Worm (Caenorhabditis elegans) whole organism, L4 larva: ENCODE data around the gene tag-77.

Source experiments
- F37D6.2 ChIP-seq: sonication (generic microtip); optimal IDR thresholded peaks from 2 replicates; lab custom pipeline; 2016; ENCODE audit warnings: mild to moderate bottlenecking, missing genetic modification characterization, missing compliant biosample characterization
- F49E8.2 ChIP-seq: sonication (generic microtip); optimal IDR thresholded peaks from 2 replicates; lab custom pipeline; 2016; ENCODE audit warnings: missing compliant biosample characterization, mild to moderate bottlenecking, missing genetic modification characterization, borderline replicate concordance
- R02D3.7 ChIP-seq: fragments of 150-350 bp; sonication (generic microtip); optimal IDR thresholded peaks from 3 replicates; lab custom pipeline; 2014; ENCODE audit warnings: missing biosample characterization, missing genetic modification characterization
- T20F7.1 ChIP-seq: fragments of 200-800 bp; sonication (Bioruptor generic); optimal IDR thresholded peaks from 2 replicates; lab custom pipeline; 2018; ENCODE audit warnings: mild to moderate bottlenecking, missing genetic modification characterization, missing compliant biosample characterization
- ZK337.2 ChIP-seq: fragments of 200-800 bp; sonication (Bioruptor generic); IDR thresholded peaks from 2 replicates; pipeline ENCODE4 v1.3.6; 2022; ENCODE audit warnings: missing genetic modification reagents, missing genetic modification characterization, missing compliant biosample characterization
- ZK546.5 ChIP-seq, 2 experiments: sonication (generic microtip); optimal IDR thresholded peaks; 2 replicates each; lab custom pipeline; 2017; ENCODE audit warnings: missing biosample characterization in 2 of 2, missing genetic modification characterization in 2 of 2
- arid-1 ChIP-seq: fragments of 200-800 bp; sonication (Bioruptor generic); conservative IDR thresholded peaks from 2 replicates; pipeline ENCODE4 v1.3.6; 2022; ENCODE audit warnings: missing genetic modification reagents, missing genetic modification characterization, missing compliant biosample characterization
- attf-4 ChIP-seq: sonication (generic microtip); optimal IDR thresholded peaks from 3 replicates; lab custom pipeline; 2017; ENCODE audit warnings: missing biosample characterization, missing genetic modification characterization
- ceh-20 ChIP-seq: fragments of 200-800 bp; sonication (Bioruptor generic); IDR thresholded peaks from 2 replicates; pipeline ENCODE4 v1.3.6; 2022; ENCODE audit warnings: missing genetic modification reagents, missing genetic modification characterization, missing compliant biosample characterization
- ceh-28 ChIP-seq: fragments of 150-350 bp; optimal IDR thresholded peaks from 2 replicates; lab custom pipeline; 2014; ENCODE audit warnings: missing biosample characterization, missing genetic modification reagents, missing genetic modification characterization
- ceh-32 ChIP-seq: sonication (generic microtip); optimal IDR thresholded peaks from 2 replicates; lab custom pipeline; 2016; ENCODE audit warnings: mild to moderate bottlenecking, missing genetic modification characterization, missing compliant biosample characterization; ENCODE audit not compliant: poor library complexity
- ceh-44 ChIP-seq: fragments of 200-800 bp; sonication (Bioruptor generic); IDR thresholded peaks from 2 replicates; pipeline ENCODE4 v1.3.6; 2022; ENCODE audit warnings: missing genetic modification reagents, missing genetic modification characterization, missing compliant biosample characterization
- ceh-62 ChIP-seq: sonication (generic microtip); optimal IDR thresholded peaks from 2 replicates; lab custom pipeline; 2017; ENCODE audit warnings: missing biosample characterization, missing genetic modification characterization
- cey-2 ChIP-seq: sonication (generic microtip); optimal IDR thresholded peaks from 3 replicates; lab custom pipeline; 2017; ENCODE audit warnings: missing genetic modification characterization, mild to moderate bottlenecking, missing compliant biosample characterization, antibody characterized with exemption, borderline replicate concordance; ENCODE audit not compliant: insufficient read depth
- ctbp-1 ChIP-seq: fragments of 200-800 bp; sonication (Bioruptor generic); IDR thresholded peaks from 2 replicates; pipeline ENCODE4 v1.3.6; 2022; ENCODE audit warnings: missing genetic modification reagents, missing genetic modification characterization, missing compliant biosample characterization
- daf-12 ChIP-seq: fragments of 150-350 bp; optimal IDR thresholded peaks from 2 replicates; lab custom pipeline; 2014; ENCODE audit warnings: missing biosample characterization, missing genetic modification reagents, missing genetic modification characterization
- daf-16 ChIP-seq, 3 experiments: sonication (generic microtip); optimal IDR thresholded peaks; 2 replicates each; lab custom pipeline; 2016 to 2017; ENCODE audit warnings: missing genetic modification characterization in 3 of 3, missing genetic modification reagents in 3 of 3, mild to moderate bottlenecking in 2 of 3, missing compliant biosample characterization in 2 of 3, missing biosample characterization in 1 of 3, moderate library complexity in 1 of 3
- daf-8 ChIP-seq: fragments of 200-800 bp; sonication (Bioruptor generic); IDR thresholded peaks from 2 replicates; pipeline ENCODE4 v1.3.6; 2022; ENCODE audit warnings: missing genetic modification characterization, missing compliant biosample characterization
- dmd-6 ChIP-seq: fragments of 200-800 bp; sonication (Bioruptor generic); IDR thresholded peaks from 2 replicates; pipeline ENCODE4 v1.3.6; 2022; ENCODE audit warnings: missing genetic modification reagents, missing genetic modification characterization, missing compliant biosample characterization
- dmd-8 ChIP-seq: fragments of 200-800 bp; sonication (Bioruptor generic); IDR thresholded peaks from 2 replicates; pipeline ENCODE4 v1.3.6; 2022; ENCODE audit warnings: missing genetic modification characterization, missing compliant biosample characterization
- duxl-1 ChIP-seq: sonication (generic microtip); optimal IDR thresholded peaks from 2 replicates; lab custom pipeline; 2016; ENCODE audit warnings: mild to moderate bottlenecking, missing genetic modification characterization, moderate library complexity, missing compliant biosample characterization; ENCODE audit not compliant: poor library complexity
- dve-1 ChIP-seq: sonication (generic microtip); optimal IDR thresholded peaks from 2 replicates; lab custom pipeline; 2017; ENCODE audit warnings: antibody characterized with exemption, mild to moderate bottlenecking, missing genetic modification characterization, missing compliant biosample characterization; ENCODE audit not compliant: insufficient read depth
- fos-1 ChIP-seq: fragments of 150-350 bp; optimal IDR thresholded peaks from 2 replicates; lab custom pipeline; 2014; ENCODE audit warnings: missing biosample characterization, missing genetic modification characterization
- hlh-11 ChIP-seq: fragments of 200-800 bp; sonication (Bioruptor generic); optimal IDR thresholded peaks from 2 replicates; lab custom pipeline; 2018; ENCODE audit warnings: mild to moderate bottlenecking, missing genetic modification characterization, missing compliant biosample characterization
- hlh-30 ChIP-seq: sonication (generic microtip); optimal IDR thresholded peaks from 2 replicates; lab custom pipeline; 2017; ENCODE audit warnings: antibody characterized with exemption, mild to moderate bottlenecking, missing genetic modification characterization, missing compliant biosample characterization; ENCODE audit not compliant: insufficient read depth
- lim-7 ChIP-seq: fragments of 200-800 bp; sonication (Bioruptor generic); IDR thresholded peaks from 2 replicates; pipeline ENCODE4 v1.3.6; 2022; ENCODE audit warnings: missing genetic modification characterization, missing compliant biosample characterization
- lin-13 ChIP-seq: fragments of 150-350 bp; optimal IDR thresholded peaks from 2 replicates; lab custom pipeline; 2014; ENCODE audit warnings: missing biosample characterization, missing genetic modification reagents, missing genetic modification characterization
- lin-15B ChIP-seq: fragments of 150-350 bp; sonication (generic microtip); optimal IDR thresholded peaks from 3 replicates; lab custom pipeline; 2014; ENCODE audit warnings: missing biosample characterization, missing genetic modification characterization
- lin-29 ChIP-seq: fragments of 200-800 bp; sonication (Bioruptor generic); IDR thresholded peaks from 2 replicates; pipeline ENCODE4 v1.3.6; 2022; ENCODE audit warnings: missing genetic modification reagents, missing genetic modification characterization, missing compliant biosample characterization
- lin-38 ChIP-seq: fragments of 200-800 bp; sonication (Bioruptor generic); IDR thresholded peaks from 2 replicates; pipeline ENCODE4 v1.3.6; 2022; ENCODE audit warnings: missing genetic modification reagents, missing genetic modification characterization, missing compliant biosample characterization
- madf-9 ChIP-seq: fragments of 200-800 bp; sonication (Bioruptor generic); conservative IDR thresholded peaks from 2 replicates; pipeline ENCODE4 v1.3.6; 2022; ENCODE audit warnings: missing genetic modification reagents, missing genetic modification characterization, missing compliant biosample characterization
- mep-1 ChIP-seq: fragments of 150-350 bp; sonication (generic microtip); optimal IDR thresholded peaks from 3 replicates; lab custom pipeline; 2014; ENCODE audit warnings: missing biosample characterization, missing genetic modification characterization
- mxl-2 ChIP-seq: fragments of 200-800 bp; sonication (Bioruptor generic); conservative IDR thresholded peaks from 2 replicates; pipeline ENCODE4 v1.3.6; 2022; ENCODE audit warnings: missing genetic modification reagents, missing genetic modification characterization, missing compliant biosample characterization
- nhr-111 ChIP-seq: fragments of 200-800 bp; sonication (Bioruptor generic); optimal IDR thresholded peaks from 2 replicates; lab custom pipeline; 2018; ENCODE audit warnings: mild to moderate bottlenecking, missing genetic modification characterization, missing compliant biosample characterization
- nhr-237 ChIP-seq: sonication (generic microtip); optimal IDR thresholded peaks from 2 replicates; lab custom pipeline; 2017; ENCODE audit warnings: missing biosample characterization, missing genetic modification characterization
- nhr-76 ChIP-seq: fragments of 150-350 bp; optimal IDR thresholded peaks from 2 replicates; lab custom pipeline; 2014; ENCODE audit warnings: missing biosample characterization, missing genetic modification characterization
- nhr-77 ChIP-seq: fragments of 150-350 bp; optimal IDR thresholded peaks from 2 replicates; lab custom pipeline; 2014; ENCODE audit warnings: missing biosample characterization, missing genetic modification characterization
- pha-4 ChIP-seq, 2 experiments: fragments of 150-350 bp in 1 of 2; fragments of 200-800 bp in 1 of 2; sonication (Bioruptor generic) in 1 of 2; IDR thresholded peaks in 1 of 2; optimal IDR thresholded peaks in 1 of 2; 2 replicates each; pipeline versions ENCODE4 v1.3.6 to Lab custom; 2014 to 2022; ENCODE audit warnings: missing genetic modification characterization in 2 of 2, missing genetic modification reagents in 2 of 2, missing biosample characterization in 1 of 2, missing compliant biosample characterization in 1 of 2
- pqm-1 ChIP-seq: sonication (generic microtip); optimal IDR thresholded peaks from 2 replicates; lab custom pipeline; 2017; ENCODE audit warnings: missing biosample characterization, missing genetic modification characterization
- saeg-2 ChIP-seq: fragments of 200-800 bp; sonication (Bioruptor generic); IDR thresholded peaks from 2 replicates; pipeline ENCODE4 v1.3.6; 2022; ENCODE audit warnings: missing genetic modification reagents, missing genetic modification characterization, missing compliant biosample characterization
- snpc-1.2 ChIP-seq: fragments of 200-800 bp; sonication (Bioruptor generic); IDR thresholded peaks from 2 replicates; pipeline ENCODE4 v1.3.6; 2022; ENCODE audit warnings: missing genetic modification reagents, missing genetic modification characterization, missing compliant biosample characterization
- tra-1 ChIP-seq: fragments of 200-800 bp; sonication (Bioruptor generic); IDR thresholded peaks from 2 replicates; pipeline ENCODE4 v1.3.6; 2022; ENCODE audit warnings: missing genetic modification reagents, missing genetic modification characterization, missing compliant biosample characterization
- unc-130 ChIP-seq: sonication (generic microtip); optimal IDR thresholded peaks from 2 replicates; lab custom pipeline; 2016; ENCODE audit warnings: missing genetic modification reagents, missing genetic modification characterization, missing compliant biosample characterization
- unc-39 ChIP-seq: sonication (generic microtip); optimal IDR thresholded peaks from 2 replicates; lab custom pipeline; 2017; ENCODE audit warnings: missing biosample characterization, missing genetic modification characterization
- unc-62 ChIP-seq, 3 experiments: fragments of 150-350 bp in 1 of 3; sonication (generic microtip); optimal IDR thresholded peaks in 2 of 3; peaks in 1 of 3; 1 replicate in 1 of 3; 2 replicates in 2 of 3; lab custom pipeline; 2014 to 2017; ENCODE audit warnings: missing biosample characterization in 3 of 3, missing genetic modification characterization in 3 of 3, missing genetic modification reagents in 3 of 3, missing genotype in 1 of 3
- vab-7 ChIP-seq: fragments of 200-800 bp; sonication (Bioruptor generic); IDR thresholded peaks from 2 replicates; pipeline ENCODE4 v1.3.6; 2022; ENCODE audit warnings: missing genetic modification reagents, missing genetic modification characterization, missing compliant biosample characterization
- zag-1 ChIP-seq: fragments of 150-350 bp; optimal IDR thresholded peaks from 2 replicates; lab custom pipeline; 2014; ENCODE audit warnings: missing biosample characterization, missing genetic modification characterization

tag-77 gene

DNA sequence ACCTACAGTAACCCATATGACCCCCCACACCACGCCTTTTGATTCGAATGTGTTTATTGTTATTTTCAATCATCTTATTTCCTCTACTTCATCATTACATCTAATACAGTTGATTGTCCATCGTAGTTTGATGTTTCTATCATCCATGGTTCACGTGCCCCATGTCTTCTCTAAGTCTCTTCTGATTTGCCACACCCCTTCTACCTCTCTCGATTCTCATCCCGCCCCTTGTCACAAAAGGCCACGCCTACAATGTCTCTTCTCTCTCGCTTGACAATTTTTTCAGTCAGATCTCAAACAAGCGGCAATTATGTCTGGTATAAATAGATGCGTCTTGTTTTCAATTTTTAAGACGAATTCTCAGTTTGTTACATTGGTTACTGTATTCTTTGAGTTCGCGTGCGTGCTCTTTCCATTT is 24.7 kb upstream of the tag-77 start (continued):
- TF ChIP-seq ceh-62 (tag; lab: Kevin White, UChicago) (no peak), pqm-1 (tag; lab: Kevin White, UChicago) (peak; percentile 35)
- TF ChIP-seq, all 104 proteins: peak for 26

DNA sequence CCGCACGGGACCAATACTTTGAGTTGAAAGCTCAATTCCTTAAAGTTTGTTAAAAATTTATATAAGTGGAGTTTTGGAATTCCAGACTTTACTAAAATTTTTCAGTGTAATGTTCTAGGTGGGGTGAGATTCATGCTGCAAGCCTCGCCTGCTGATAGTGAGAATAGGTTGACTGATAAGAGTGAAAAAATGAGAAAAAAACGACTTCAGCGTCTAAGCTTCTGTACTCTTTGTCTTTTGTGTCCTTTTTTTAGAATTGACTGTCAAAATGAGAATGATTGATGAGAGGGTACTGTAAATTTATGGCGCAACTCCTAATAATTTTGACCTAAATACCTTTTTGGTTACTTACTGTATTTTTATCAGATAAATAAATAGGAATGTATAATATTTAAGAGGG is 23.8 kb upstream of the tag-77 start:
- TF ChIP-seq snpc-1.2 (GFP tag; lab: Robert Waterston, UW) (no peak), nhr-76 (tag; lab: Kevin White, UChicago) (no peak), cey-2 (tag; lab: Kevin White, UChicago) (no peak), attf-4 (tag; lab: Kevin White, UChicago) (no peak), mep-1 (tag; lab: Kevin White, UChicago) (no peak), daf-12 (tag; lab: Kevin White, UChicago) (no peak), lin-13 (GFP tag; lab: Kevin White, UChicago) (no peak), ZK546.5 (tag; optimal IDR thresholded peaks at IDR 0.05; lab: Kevin White, UChicago) (no peak), pha-4 (GFP tag; IDR thresholded peaks at IDR 0.05; lab: Robert Waterston, UW) (no peak), pha-4 (tag; optimal IDR thresholded peaks at IDR 0.05; lab: Kevin White, UChicago) (no peak), unc-130 (GFP tag; lab: Kevin White, UChicago) (no peak), daf-8 (no peak), lin-38 (no peak), vab-7 (no peak), nhr-77 (tag; lab: Kevin White, UChicago) (no peak), R02D3.7 (tag; lab: Kevin White, UChicago) (no peak), lin-29 (GFP tag; lab: Robert Waterston, UW) (no peak), lim-7 (no peak), dmd-6 (peak; percentile 53), hlh-30 (tag; lab: Kevin White, UChicago) (peak; percentile 32), ceh-28 (no peak), dve-1 (tag; lab: Kevin White, UChicago) (peak; percentile 51), T20F7.1 (GFP tag; lab: Kevin White, UChicago) (no peak), unc-39 (no peak), arid-1 (GFP tag; lab: Robert Waterston, UW) (no peak), saeg-2 (no peak), daf-16 (GFP tag; optimal IDR thresholded peaks at IDR 0.05; lab: Kevin White, UChicago) (no peak), daf-16 (tag; optimal IDR thresholded peaks at IDR 0.05; lab: Kevin White, UChicago) (peak; percentile 24), unc-62 (GFP tag; optimal IDR thresholded peaks at IDR 0.05 in 1 of 2; lab: Kevin White, UChicago) (no peak), unc-62 (tag; optimal IDR thresholded peaks at IDR 0.05; lab: Kevin White, UChicago) (no peak), ctbp-1 (GFP tag; lab: Robert Waterston, UW) (no peak), zag-1 (tag; lab: Kevin White, UChicago) (no peak), ceh-32 (tag; lab: Kevin White, UChicago) (no peak), hlh-11 (tag; lab: Kevin White, UChicago) (peak; percentile 61), mxl-2 (GFP tag; lab: Robert Waterston, UW) (no peak), dmd-8 (no peak), nhr-111 (GFP tag; lab: Kevin White, UChicago) (no peak), lin-15B (tag; lab: Kevin White, UChicago) (no peak), F37D6.2 (tag; lab: Kevin White, UChicago) (no peak), ZK337.2 (GFP tag; lab: Robert Waterston, UW) (no peak), duxl-1 (tag; lab: Kevin White, UChicago) (no peak), ceh-20 (GFP tag; lab: Robert Waterston, UW) (peak; percentile 82), madf-9 (GFP tag; lab: Robert Waterston, UW) (no peak), pqm-1 (tag; lab: Kevin White, UChicago) (peak; percentile 81), F49E8.2 (no peak), nhr-237 (tag; lab: Kevin White, UChicago) (no peak), tra-1 (GFP tag; lab: Robert Waterston, UW) (0 out of 2 replicates have a peak, but pooled peaks have one; percentile 60), fos-1 (tag; lab: Kevin White, UChicago) (no peak), ceh-44 (GFP tag; lab: Robert Waterston, UW) (no peak)
